Worm (Caenorhabditis elegans): ENCODE measurements around the gene mcm-3AP.

DNA sequence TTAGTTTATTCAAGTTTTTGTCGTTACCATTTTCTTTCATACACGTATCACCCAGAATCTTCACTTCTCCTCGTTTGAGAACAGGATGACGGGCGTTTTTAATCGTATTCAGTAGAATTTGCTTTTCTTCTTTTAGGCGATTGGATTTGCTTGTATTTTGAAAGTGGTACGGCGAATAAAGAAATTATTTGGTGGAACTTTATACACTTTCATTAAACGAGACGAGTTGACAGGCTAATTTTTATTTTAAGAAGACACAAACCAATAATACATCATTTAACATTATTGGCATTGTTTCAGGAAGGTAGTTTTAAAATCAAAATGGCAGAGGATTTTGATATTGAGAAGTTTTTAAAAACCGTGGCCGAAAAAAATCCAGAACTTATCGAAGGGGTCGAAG, 33.5 kb upstream of the mcm-3AP start, which contains the start of gene C49H3.4:
- TF ChIP-seq lsy-2 (tag; optimal IDR thresholded peaks at IDR 0.05), result no peak
- no peak for TF ChIP-seq nhr-237 (tag; optimal IDR thresholded peaks at IDR 0.05)
- TF ChIP-seq ztf-11 (tag; optimal IDR thresholded peaks at IDR 0.05), result no peak
- no peak for TF ChIP-seq elt-1 (tag; optimal IDR thresholded peaks at IDR 0.05; ENCODE audit: borderline replicate concordance, insufficient read depth)
- TF ChIP-seq unc-62 (GFP tag; optimal IDR thresholded peaks at IDR 0.05), result no peak
- TF ChIP-seq elt-3 (tag; optimal IDR thresholded peaks at IDR 0.05), result no peak

Data from whole organism, mixed stage, embryonic.